Fruit fly (Drosophila melanogaster) whole organism, adult: ENCODE results near the gene Sfp24Bb.

Source experiments
- CG11617 ChIP-seq: fragments of 200-800 bp; sonication (Bioruptor generic); optimal IDR thresholded peaks from 2 replicates; lab custom pipeline; 2017; ENCODE audit warnings: mild to moderate bottlenecking, missing biosample characterization, missing genetic modification reagents, missing genetic modification characterization
- CG12768 ChIP-seq: fragments of 200-800 bp; sonication (Bioruptor generic); optimal IDR thresholded peaks from 2 replicates; lab custom pipeline; 2017; ENCODE audit warnings: missing biosample characterization, missing genetic modification characterization, mild to moderate bottlenecking, moderate library complexity, missing genetic modification reagents
- CG14711 ChIP-seq: fragments of 200-800 bp; sonication (Bioruptor generic); optimal IDR thresholded peaks from 2 replicates; lab custom pipeline; 2018; ENCODE audit warnings: missing biosample characterization, mild to moderate bottlenecking, missing genetic modification characterization, moderate library complexity
- CG1620 ChIP-seq: fragments of 200-800 bp; sonication (Bioruptor generic); optimal IDR thresholded peaks from 2 replicates; lab custom pipeline; 2016; ENCODE audit warnings: missing biosample characterization, missing genetic modification characterization
- CG33017 ChIP-seq: fragments of 200-800 bp; sonication (Bioruptor generic); optimal IDR thresholded peaks from 2 replicates; lab custom pipeline; 2018; ENCODE audit warnings: missing biosample characterization, mild to moderate bottlenecking, missing genetic modification characterization, moderate library complexity
- CG5204 ChIP-seq: fragments of 200-800 bp; sonication (Bioruptor generic); optimal IDR thresholded peaks from 2 replicates; lab custom pipeline; 2016; ENCODE audit warnings: missing biosample characterization, missing genetic modification characterization
- CG7045 ChIP-seq: fragments of 200-800 bp; sonication (Bioruptor generic); optimal IDR thresholded peaks from 2 replicates; lab custom pipeline; 2017; ENCODE audit warnings: missing biosample characterization, mild to moderate bottlenecking, missing genetic modification characterization
- CG7101 ChIP-seq: fragments of 200-800 bp; sonication (Bioruptor generic); optimal IDR thresholded peaks from 2 replicates; lab custom pipeline; 2018; ENCODE audit warnings: missing biosample characterization, mild to moderate bottlenecking, missing genetic modification characterization, moderate library complexity
- Clk ChIP-seq: fragments of 200-800 bp; sonication (Bioruptor generic); optimal IDR thresholded peaks from 2 replicates; lab custom pipeline; 2017; ENCODE audit warnings: missing biosample characterization, missing genetic modification characterization
- Crg-1 ChIP-seq: fragments of 200-800 bp; sonication (Bioruptor generic); optimal IDR thresholded peaks from 2 replicates; lab custom pipeline; 2016; ENCODE audit warnings: missing biosample characterization, missing genetic modification characterization
- Hr96 ChIP-seq: fragments of 200-800 bp; sonication (Bioruptor generic); optimal IDR thresholded peaks from 2 replicates; lab custom pipeline; 2016; ENCODE audit warnings: missing biosample characterization, missing genetic modification characterization
- Mnt ChIP-seq: fragments of 200-800 bp; sonication (Bioruptor generic); optimal IDR thresholded peaks from 2 replicates; lab custom pipeline; 2016; ENCODE audit warnings: missing biosample characterization, mild to moderate bottlenecking, missing genetic modification characterization
- bab1 ChIP-seq: fragments of 200-800 bp; sonication (Bioruptor generic); optimal IDR thresholded peaks from 3 replicates; lab custom pipeline; 2019; ENCODE audit warnings: missing biosample characterization, mild to moderate bottlenecking, missing genetic modification characterization, moderate library complexity
- cic ChIP-seq: fragments of 200-800 bp; sonication (Bioruptor generic); optimal IDR thresholded peaks from 2 replicates; lab custom pipeline; 2017; ENCODE audit warnings: missing biosample characterization, mild to moderate bottlenecking, missing genetic modification characterization, moderate library complexity
- cnc ChIP-seq, 2 experiments: fragments of >200 bp; optimal IDR thresholded peaks; 2 replicates each; lab custom pipeline; 2017
- kay ChIP-seq: fragments of 200-800 bp; sonication (Bioruptor generic); peaks from one replicate; lab custom pipeline; 2016; ENCODE audit warnings: missing biosample characterization, missing genetic modification characterization, borderline replicate concordance
- ovo ChIP-seq: fragments of 200-800 bp; sonication (Bioruptor generic); optimal IDR thresholded peaks from 2 replicates; lab custom pipeline; 2016; ENCODE audit warnings: missing biosample characterization, missing genetic modification characterization
- pad ChIP-seq: fragments of 200-800 bp; sonication (Bioruptor generic); optimal IDR thresholded peaks from 3 replicates; lab custom pipeline; 2017; ENCODE audit warnings: missing biosample characterization, missing genetic modification characterization, mild to moderate bottlenecking, moderate library complexity, missing genetic modification reagents
- tj ChIP-seq: fragments of 200-800 bp; sonication (Bioruptor generic); optimal IDR thresholded peaks from 3 replicates; lab custom pipeline; 2017; ENCODE audit warnings: missing biosample characterization, mild to moderate bottlenecking, missing genetic modification characterization, moderate library complexity
- toe ChIP-seq: fragments of 200-800 bp; sonication (Bioruptor generic); optimal IDR thresholded peaks from 2 replicates; lab custom pipeline; 2016; ENCODE audit warnings: missing biosample characterization, missing genetic modification characterization

The Sfp24Bb gene

dm6 chr2L:3699895-3700294 lies 30.3 kb upstream of the Sfp24Bb start, which contains the start of gene CG42465:
TSS of gene CG42465 (plus strand) at chr2L:3700195.
- no peak for TF ChIP-seq Crg-1 (GFP tag; lab: Kevin White, UChicago)
- no peak for TF ChIP-seq pad (GFP tag; lab: Kevin White, UChicago)
- TF ChIP-seq ovo (GFP tag; lab: Kevin White, UChicago), result no peak

dm6 chr2L:3698992-3699514 lies 29.5 kb upstream of the Sfp24Bb start, which contains the start of the genes CG10031 and CG42464:
TSS of gene CG10031 (minus strand) at chr2L:3699092.
TSS of gene CG42464 (plus strand) at chr2L:3699464.
- TF ChIP-seq kay (peak; percentile 84), CG1620 (no peak)

- TF ChIP-seq ovo (GFP tag; lab: Kevin White, UChicago), result no peak
- no peak for TF ChIP-seq CG7045 (GFP tag; lab: Kevin White, UChicago)
- TF ChIP-seq Crg-1 (GFP tag; lab: Kevin White, UChicago), result no peak
- TF ChIP-seq CG1620, result no peak
- TF ChIP-seq CG11617 (GFP tag; lab: Kevin White, UChicago), result no peak
- TF ChIP-seq Clk, result no peak
- no peak for TF ChIP-seq CG33017 (tag; lab: Kevin White, UChicago)
- TF ChIP-seq CG12768 (GFP tag; lab: Kevin White, UChicago), result no peak
- no peak for TF ChIP-seq cic (GFP tag; lab: Kevin White, UChicago)
- TF ChIP-seq Hr96 (GFP tag; lab: Kevin White, UChicago), result no peak
Measured at dm6 chr2L:3697772-3698171, 28.2 kb upstream of the Sfp24Bb start, which contains the start of gene CG3604. TSS of gene CG3604 (minus strand) at chr2L:3697872.

dm6 chr2L:3696438-3696837 lies 26.9 kb upstream of the Sfp24Bb start, which contains the start of gene IM33:
TSS of gene IM33 (minus strand) at chr2L:3696658.
- TF ChIP-seq cnc (optimal IDR thresholded peaks at IDR 0.05; lab: Kevin White, UChicago), result no peak
- TF ChIP-seq tj (GFP tag; lab: Kevin White, UChicago), result no peak
- peak; percentile 27 for TF ChIP-seq cic (GFP tag; lab: Kevin White, UChicago)
- TF ChIP-seq CG14711, result no peak
- TF ChIP-seq CG33017 (tag; lab: Kevin White, UChicago), result no peak
- no peak for TF ChIP-seq CG11617 (GFP tag; lab: Kevin White, UChicago)

- TF ChIP-seq bab1 (GFP tag; lab: Kevin White, UChicago), result no peak
- TF ChIP-seq tj (GFP tag; lab: Kevin White, UChicago), result no peak
- TF ChIP-seq toe (GFP tag; lab: Kevin White, UChicago), result no peak
- TF ChIP-seq Hr96 (GFP tag; lab: Kevin White, UChicago), result no peak
- no peak for TF ChIP-seq CG12768 (GFP tag; lab: Kevin White, UChicago)
- TF ChIP-seq Clk, result no peak
- peak; percentile 36 for TF ChIP-seq kay
- TF ChIP-seq CG1620, result no peak
- no peak for TF ChIP-seq Crg-1 (GFP tag; lab: Kevin White, UChicago)
- no peak for TF ChIP-seq CG7045 (GFP tag; lab: Kevin White, UChicago)
- TF ChIP-seq cic (GFP tag; lab: Kevin White, UChicago), result peak; percentile 25
- no peak for TF ChIP-seq CG5204 (GFP tag; lab: Kevin White, UChicago)
Measured at dm6 chr2L:3695361-3695818, 25.8 kb upstream of the Sfp24Bb start, which contains the start of gene CG16713. TSS of gene CG16713 (minus strand) at chr2L:3695411.

dm6 chr2L:3694920-3695319 lies 25.3 kb upstream of the Sfp24Bb start, which contains the start of gene CG43165:
TSS of gene CG43165 (minus strand) at chr2L:3695020.
- TF ChIP-seq bab1 (GFP tag; lab: Kevin White, UChicago), result no peak
- TF ChIP-seq CG1620, result no peak
- TF ChIP-seq ovo (GFP tag; lab: Kevin White, UChicago), result no peak
- no peak for TF ChIP-seq CG5204 (GFP tag; lab: Kevin White, UChicago)
- TF ChIP-seq kay, result no peak
- TF ChIP-seq toe (GFP tag; lab: Kevin White, UChicago), result no peak
- no peak for TF ChIP-seq CG7045 (GFP tag; lab: Kevin White, UChicago)
- no peak for TF ChIP-seq Crg-1 (GFP tag; lab: Kevin White, UChicago)
- TF ChIP-seq CG12768 (GFP tag; lab: Kevin White, UChicago), result no peak
- TF ChIP-seq Clk, result no peak
- TF ChIP-seq pad (GFP tag; lab: Kevin White, UChicago), result no peak
- no peak for TF ChIP-seq CG33017 (tag; lab: Kevin White, UChicago)
- TF ChIP-seq CG14711, result no peak
- TF ChIP-seq CG7101 (tag; lab: Kevin White, UChicago), result no peak
- TF ChIP-seq CG11617 (GFP tag; lab: Kevin White, UChicago), result no peak

dm6 chr2L:3693805-3694204 lies 24.2 kb upstream of the Sfp24Bb start, which contains the start of gene Acp24A4:
TSS of gene Acp24A4 (minus strand) at chr2L:3693905.
- no peak for TF ChIP-seq bab1 (GFP tag; lab: Kevin White, UChicago)
- TF ChIP-seq CG11617 (GFP tag; lab: Kevin White, UChicago), result no peak
- TF ChIP-seq CG33017 (tag; lab: Kevin White, UChicago), result no peak
- no peak for TF ChIP-seq CG14711
- no peak for TF ChIP-seq Mnt (GFP tag; lab: Kevin White, UChicago)
- TF ChIP-seq toe (GFP tag; lab: Kevin White, UChicago), result no peak
- no peak for TF ChIP-seq CG7045 (GFP tag; lab: Kevin White, UChicago)
- no peak for TF ChIP-seq Crg-1 (GFP tag; lab: Kevin White, UChicago)
- TF ChIP-seq Clk, result no peak
- no peak for TF ChIP-seq ovo (GFP tag; lab: Kevin White, UChicago)
